Fruit fly (Drosophila melanogaster) whole organism, embryonic: ENCODE data around the gene Acbp6.

Source experiments
- ATbp ChIP-seq: fragments of 200-800 bp; sonication (Bioruptor generic); optimal IDR thresholded peaks from 2 replicates; lab custom pipeline; 2017; ENCODE audit warnings: missing biosample characterization, mild to moderate bottlenecking, missing genetic modification characterization, missing genetic modification reagents
- Blimp-1 ChIP-seq: fragments of 200-800 bp; sonication (Bioruptor generic); optimal IDR thresholded peaks from 3 replicates; lab custom pipeline; 2018; ENCODE audit warnings: missing biosample characterization, missing genetic modification characterization, mild to moderate bottlenecking, moderate library complexity, missing genetic modification reagents
- CG10979 ChIP-seq: fragments of 200-800 bp; sonication (Bioruptor generic); optimal IDR thresholded peaks from 2 replicates; lab custom pipeline; 2018; ENCODE audit warnings: missing biosample characterization, mild to moderate bottlenecking, missing genetic modification characterization, moderate library complexity
- CG11504 ChIP-seq: fragments of 200-800 bp; sonication (Bioruptor generic); optimal IDR thresholded peaks from 3 replicates; lab custom pipeline; 2019; ENCODE audit warnings: missing biosample characterization, mild to moderate bottlenecking, missing genetic modification characterization, moderate library complexity
- CG12219 ChIP-seq: fragments of 200-800 bp; sonication (Bioruptor generic); optimal IDR thresholded peaks from 3 replicates; lab custom pipeline; 2018; ENCODE audit warnings: missing biosample characterization, mild to moderate bottlenecking, missing genetic modification characterization
- CG13775 ChIP-seq: fragments of 200-800 bp; sonication (Bioruptor generic); optimal IDR thresholded peaks from 3 replicates; lab custom pipeline; 2017; ENCODE audit warnings: missing biosample characterization, mild to moderate bottlenecking, missing genetic modification characterization
- CG14050 ChIP-seq: fragments of 200-800 bp; sonication (Bioruptor generic); IDR thresholded peaks from 3 replicates; pipeline ENCODE4 v1.3.6; 2022; ENCODE audit warnings: missing biosample characterization, missing genetic modification characterization
- CG14710 ChIP-seq: fragments of 200-800 bp; sonication (Bioruptor generic); optimal IDR thresholded peaks from 3 replicates; lab custom pipeline; 2019; ENCODE audit warnings: missing biosample characterization, mild to moderate bottlenecking, missing genetic modification characterization, moderate library complexity
- CG16779 ChIP-seq: fragments of 200-800 bp; sonication (Bioruptor generic); IDR thresholded peaks from 2 replicates; pipeline ENCODE4 v1.3.6; 2022; ENCODE audit warnings: missing biosample characterization, missing genetic modification characterization
- CG17361 ChIP-seq: fragments of 200-800 bp; sonication (Bioruptor generic); IDR thresholded peaks from 3 replicates; pipeline ENCODE4 v1.3.6; 2022; ENCODE audit warnings: missing biosample characterization, missing genetic modification characterization
- CG2889 ChIP-seq: fragments of 200-800 bp; sonication (Bioruptor generic); IDR thresholded peaks from 3 replicates; pipeline ENCODE4 v1.3.6; 2022; ENCODE audit warnings: missing biosample characterization, missing genetic modification characterization
- CG3407 ChIP-seq: fragments of 200-800 bp; sonication (Bioruptor generic); optimal IDR thresholded peaks from 2 replicates; lab custom pipeline; 2018; ENCODE audit warnings: missing biosample characterization, mild to moderate bottlenecking, missing genetic modification characterization
- CG3995 ChIP-seq: fragments of 200-800 bp; sonication (Bioruptor generic); optimal IDR thresholded peaks from 3 replicates; lab custom pipeline; 2016; ENCODE audit warnings: missing biosample characterization, missing genetic modification characterization
- CG7271 ChIP-seq: fragments of 200-800 bp; sonication (Bioruptor generic); optimal IDR thresholded peaks from 2 replicates; lab custom pipeline; 2018; ENCODE audit warnings: missing biosample characterization, mild to moderate bottlenecking, missing genetic modification characterization, moderate library complexity
- CG7786 ChIP-seq: fragments of 200-800 bp; sonication (Bioruptor generic); optimal IDR thresholded peaks from 2 replicates; lab custom pipeline; 2016; ENCODE audit warnings: missing biosample characterization, missing genetic modification characterization
- CG7963 ChIP-seq: fragments of 200-800 bp; sonication (Bioruptor generic); IDR thresholded peaks from 3 replicates; pipeline ENCODE4 v1.3.6; 2022; ENCODE audit warnings: missing biosample characterization, missing genetic modification characterization; ENCODE audit not compliant: partially characterized antibody
- CG9876 ChIP-seq: fragments of 200-800 bp; sonication (Bioruptor generic); optimal IDR thresholded peaks from 2 replicates; lab custom pipeline; 2016; ENCODE audit warnings: missing biosample characterization, missing genetic modification characterization
- CHES-1-like ChIP-seq: fragments of 200-800 bp; sonication (Bioruptor generic); optimal IDR thresholded peaks from 2 replicates; lab custom pipeline; 2016; ENCODE audit warnings: missing biosample characterization, missing genetic modification characterization
- D19A ChIP-seq: fragments of 200-800 bp; optimal IDR thresholded peaks from 3 replicates; lab custom pipeline; 2019; ENCODE audit warnings: missing biosample characterization, mild to moderate bottlenecking, missing genetic modification characterization, moderate library complexity
- Dad ChIP-seq: fragments of 200-800 bp; sonication (Bioruptor generic); optimal IDR thresholded peaks from 3 replicates; lab custom pipeline; 2016; ENCODE audit warnings: missing biosample characterization, missing genetic modification characterization
- E2f2 ChIP-seq: fragments of 200-800 bp; sonication (Bioruptor generic); IDR thresholded peaks from 2 replicates; pipeline ENCODE4 v1.3.6; 2022; ENCODE audit warnings: missing biosample characterization, missing genetic modification characterization
- Ets65A ChIP-seq: fragments of 200-800 bp; sonication (Bioruptor generic); peaks from one replicate; lab custom pipeline; 2016; ENCODE audit warnings: missing biosample characterization, missing genetic modification characterization
- HLHmδ ChIP-seq: fragments of 200-800 bp; sonication (Bioruptor generic); optimal IDR thresholded peaks from 2 replicates; lab custom pipeline; 2018; ENCODE audit warnings: missing biosample characterization, mild to moderate bottlenecking, missing genetic modification characterization, moderate library complexity
- HmgZ ChIP-seq: fragments of 200-800 bp; sonication (Bioruptor generic); optimal IDR thresholded peaks from 2 replicates; lab custom pipeline; 2018; ENCODE audit warnings: missing biosample characterization, mild to moderate bottlenecking, missing genetic modification characterization
- Hr51 ChIP-seq, 2 experiments: fragments of 200-800 bp; sonication (Bioruptor generic); optimal IDR thresholded peaks; 2 replicates in 1 of 2; 3 replicates in 1 of 2; lab custom pipeline; 2016 to 2018; ENCODE audit warnings: missing biosample characterization in 2 of 2, missing genetic modification characterization in 2 of 2, mild to moderate bottlenecking in 1 of 2, moderate library complexity in 1 of 2
- NK7.1 ChIP-seq: fragments of 200-800 bp; sonication (Bioruptor generic); optimal IDR thresholded peaks from 3 replicates; lab custom pipeline; 2016; ENCODE audit warnings: missing biosample characterization, missing genetic modification characterization
- Oli ChIP-seq: fragments of 200-800 bp; sonication (Bioruptor generic); optimal IDR thresholded peaks from 2 replicates; lab custom pipeline; 2018; ENCODE audit warnings: missing biosample characterization, mild to moderate bottlenecking, missing genetic modification characterization, moderate library complexity
- Side ChIP-seq: fragments of 200-800 bp; sonication (Bioruptor generic); optimal IDR thresholded peaks from 2 replicates; lab custom pipeline; 2016; ENCODE audit warnings: missing biosample characterization, missing genetic modification characterization
- Sox102F ChIP-seq: fragments of 200-800 bp; sonication (Bioruptor generic); optimal IDR thresholded peaks from 2 replicates; lab custom pipeline; 2018; ENCODE audit warnings: missing biosample characterization, mild to moderate bottlenecking, missing genetic modification characterization, moderate library complexity
- aop ChIP-seq: fragments of 200-800 bp; sonication (Bioruptor generic); IDR thresholded peaks from 2 replicates; pipeline ENCODE4 v1.3.6; 2022; ENCODE audit warnings: missing biosample characterization, missing genetic modification characterization
- bab2 ChIP-seq: fragments of 200-800 bp; sonication (Bioruptor generic); optimal IDR thresholded peaks from 2 replicates; lab custom pipeline; 2016; ENCODE audit warnings: missing biosample characterization, missing genetic modification characterization
- cg ChIP-seq: fragments of 200-800 bp; sonication (Bioruptor generic); optimal IDR thresholded peaks from 3 replicates; lab custom pipeline; 2019; ENCODE audit warnings: missing biosample characterization, mild to moderate bottlenecking, missing genetic modification characterization, moderate library complexity
- dpn ChIP-seq, 2 experiments: fragments of 200-800 bp; sonication (Bioruptor generic); optimal IDR thresholded peaks; 3 replicates each; lab custom pipeline; 2016; ENCODE audit warnings: missing biosample characterization in 2 of 2, missing genetic modification characterization in 2 of 2
- en ChIP-seq: fragments of 200-800 bp; sonication (Bioruptor generic); optimal IDR thresholded peaks from 2 replicates; lab custom pipeline; 2016; ENCODE audit warnings: missing biosample characterization, missing genetic modification characterization
- eyg ChIP-seq: fragments of 200-800 bp; sonication (Bioruptor generic); optimal IDR thresholded peaks from 3 replicates; lab custom pipeline; 2016; ENCODE audit warnings: missing biosample characterization, missing genetic modification characterization
- fu2 ChIP-seq: fragments of 200-800 bp; sonication (Bioruptor generic); optimal IDR thresholded peaks from 2 replicates; lab custom pipeline; 2016; ENCODE audit warnings: missing biosample characterization, missing genetic modification characterization
- grau ChIP-seq: fragments of 200-800 bp; optimal IDR thresholded peaks from 3 replicates; lab custom pipeline; 2019; ENCODE audit warnings: missing biosample characterization, mild to moderate bottlenecking, missing genetic modification characterization, moderate library complexity
- lmd ChIP-seq: fragments of 200-800 bp; sonication (Bioruptor generic); IDR thresholded peaks from 2 replicates; pipeline ENCODE4 v1.3.6; 2022; ENCODE audit warnings: missing biosample characterization, missing genetic modification characterization
- nau ChIP-seq: fragments of 200-800 bp; sonication (Bioruptor generic); optimal IDR thresholded peaks from 3 replicates; lab custom pipeline; 2017; ENCODE audit warnings: missing biosample characterization, mild to moderate bottlenecking, missing genetic modification characterization, missing genetic modification reagents
- pan ChIP-seq, 4 experiments: fragments of >200 bp in 3 of 4; fragments of 200-800 bp in 1 of 4; sonication (Bioruptor generic) in 1 of 4; optimal IDR thresholded peaks in 3 of 4; IDR thresholded peaks in 1 of 4; 2 replicates each; pipeline versions ENCODE4 v1.3.6 to Lab custom; 2017 to 2022; ENCODE audit warnings: missing biosample characterization in 2 of 4, missing genetic modification characterization in 2 of 4, mixed read lengths in 1 of 4
- phol ChIP-seq: fragments of 200-800 bp; sonication (Bioruptor generic); optimal IDR thresholded peaks from 3 replicates; lab custom pipeline; 2018; ENCODE audit warnings: missing biosample characterization, mild to moderate bottlenecking, missing genetic modification characterization, moderate library complexity
- pum ChIP-seq: fragments of 200-800 bp; sonication (Bioruptor generic); optimal IDR thresholded peaks from 2 replicates; lab custom pipeline; 2016; ENCODE audit warnings: missing biosample characterization, missing genetic modification characterization
- salm ChIP-seq: fragments of 200-800 bp; sonication (Bioruptor generic); optimal IDR thresholded peaks from 2 replicates; lab custom pipeline; 2018; ENCODE audit warnings: missing biosample characterization, mild to moderate bottlenecking, missing genetic modification characterization
- sens ChIP-seq: fragments of 200-800 bp; sonication (Bioruptor generic); peaks from one replicate; lab custom pipeline; 2016; ENCODE audit warnings: missing biosample characterization, missing genetic modification characterization
- slbo ChIP-seq: fragments of 200-800 bp; sonication (Bioruptor generic); IDR thresholded peaks from 2 replicates; pipeline ENCODE4 v1.3.6; 2022; ENCODE audit warnings: missing biosample characterization, missing genetic modification characterization
- slp2 ChIP-seq: fragments of 200-800 bp; sonication (Bioruptor generic); optimal IDR thresholded peaks from 2 replicates; lab custom pipeline; 2016; ENCODE audit warnings: missing biosample characterization, missing genetic modification characterization
- tna ChIP-seq: fragments of 200-800 bp; sonication (Bioruptor generic); IDR thresholded peaks from 2 replicates; pipeline ENCODE4 v1.3.6; 2022; ENCODE audit warnings: missing biosample characterization, missing genetic modification characterization; ENCODE audit not compliant: partially characterized antibody

The Acbp6 gene

DNA sequence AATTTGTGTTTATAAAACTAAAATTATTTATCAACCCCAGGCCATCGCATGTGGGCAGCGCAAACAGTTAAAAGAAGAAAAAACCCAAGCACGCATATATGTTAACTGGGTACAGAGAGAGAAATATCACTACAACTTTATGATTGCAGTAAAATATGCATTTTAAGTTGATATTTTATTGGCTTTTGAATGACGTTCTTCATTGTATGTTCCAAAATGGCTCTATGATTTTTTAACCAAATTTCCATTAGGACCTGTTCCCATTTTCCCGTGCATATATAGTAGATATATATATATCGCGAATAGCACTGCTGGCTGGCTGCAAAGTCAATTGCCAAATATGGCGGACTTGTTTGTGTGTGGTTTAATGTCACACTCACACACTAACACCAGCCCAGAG is 32.2 kb upstream of the Acbp6 start (continued):
- TF ChIP-seq CG13775 (GFP tag; lab: Kevin White, UChicago) (no peak), HmgZ (tag; lab: Kevin White, UChicago) (no peak), CG16779 (GFP tag; lab: Robert Waterston, UW) (no peak), CG7271 (tag; lab: Kevin White, UChicago) (no peak), nau (GFP tag; lab: Kevin White, UChicago) (no peak), slbo (GFP tag; lab: Robert Waterston, UW) (0 out of 2 replicates have a peak, but pooled peaks have one; percentile 11), CG7963 (GFP tag; lab: Robert Waterston, UW) (no peak), aop (GFP tag; lab: Robert Waterston, UW) (no peak), en (GFP tag; lab: Kevin White, UChicago) (no peak), dpn (GFP tag; optimal IDR thresholded peaks at IDR 0.05; lab: Kevin White, UChicago) (no peak), slp2 (no peak), E2f2 (no peak), NK7.1 (GFP tag; lab: Kevin White, UChicago) (no peak), Blimp-1 (GFP tag; lab: Kevin White, UChicago) (no peak), CG12219 (GFP tag; lab: Kevin White, UChicago) (no peak), cg (GFP tag; lab: Kevin White, UChicago) (no peak), CHES-1-like (GFP tag; lab: Kevin White, UChicago) (no peak), CG9876 (no peak), CG3995 (GFP tag; lab: Kevin White, UChicago) (no peak)

DNA sequence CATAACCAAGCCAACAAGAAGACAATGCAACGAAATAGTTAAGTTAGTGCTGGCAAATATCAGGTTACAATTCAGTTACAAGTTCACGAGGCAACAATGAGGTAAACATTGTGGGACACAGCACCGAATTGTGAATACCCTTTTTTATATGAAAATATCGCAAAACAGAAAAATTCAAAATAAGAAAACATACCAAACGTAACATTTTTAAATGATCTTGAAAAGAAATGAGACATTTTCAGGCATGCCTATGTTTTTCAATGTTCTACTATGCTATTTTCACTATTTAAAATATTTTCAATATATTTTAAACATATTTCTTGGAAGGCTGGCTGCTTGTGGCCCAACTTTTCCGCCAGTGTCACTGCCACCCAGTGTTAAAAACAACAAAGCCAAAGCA is 24.8 kb upstream of the Acbp6 start:
- TF ChIP-seq pum, result no peak
- TF ChIP-seq CG14050, result no peak
- TF ChIP-seq CG11504 (tag; lab: Kevin White, UChicago), result peak; percentile 11
- no peak for TF ChIP-seq lmd (GFP tag; lab: Robert Waterston, UW)
- peak; percentile 57 for TF ChIP-seq D19A (tag; lab: Kevin White, UChicago)

- TF ChIP-seq Ets65A (GFP tag; lab: Kevin White, UChicago) (peak; percentile 93), Side (GFP tag; lab: Kevin White, UChicago) (no peak), bab2 (GFP tag; lab: Kevin White, UChicago) (no peak), fu2 (GFP tag; lab: Kevin White, UChicago) (no peak), CG2889 (GFP tag; lab: Robert Waterston, UW) (0 out of 3 replicates have a peak, but pooled peaks have one; percentile 21), salm (tag; lab: Kevin White, UChicago) (no peak)
Measured at dm6 chr3L:7104485-7104884, 24.2 kb upstream of the Acbp6 start.

DNA sequence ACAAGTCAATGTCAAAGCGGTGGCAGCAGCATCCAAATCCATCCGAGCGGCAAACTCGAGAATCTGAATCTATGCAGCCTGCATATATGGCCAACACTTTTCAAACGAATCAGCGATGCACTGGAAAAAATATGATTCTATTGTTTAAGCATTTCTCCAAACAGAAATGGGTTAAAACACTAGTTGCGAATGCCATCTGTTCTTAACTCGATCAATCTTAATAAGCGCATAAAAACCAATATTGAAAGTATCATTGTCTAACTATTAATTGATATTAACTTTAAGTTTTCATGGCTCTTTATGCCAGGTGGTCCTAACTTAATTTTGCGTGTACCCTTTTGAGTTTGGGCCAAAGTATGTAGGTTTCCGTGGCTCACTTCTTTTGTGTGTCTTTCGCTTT is 23.0 kb upstream of the Acbp6 start:
- TF ChIP-seq Dad (GFP tag; lab: Kevin White, UChicago) (no peak), Oli (tag; lab: Kevin White, UChicago) (peak; percentile 38), eyg (no peak), grau (tag; lab: Kevin White, UChicago) (peak; percentile 17), tna (no peak), Sox102F (GFP tag; lab: Kevin White, UChicago) (peak; percentile 49), Hr51 (GFP tag; optimal IDR thresholded peaks at IDR 0.05; lab: Kevin White, UChicago) (peak in 1 of 2 experiments; percentile 47), CHES-1-like (GFP tag; lab: Kevin White, UChicago) (no peak), phol (tag; lab: Kevin White, UChicago) (peak; percentile 26), pan (optimal IDR thresholded peaks at IDR 0.05; lab: Kevin White, UChicago) (no peak), pan (GFP tag; optimal IDR thresholded peaks at IDR 0.05 in 1 of 2, IDR thresholded peaks at IDR 0.05 in 1 of 2) (peak in 1 of 2 experiments; percentile 50), CG7786 (GFP tag; lab: Kevin White, UChicago) (no peak), ATbp (GFP tag; lab: Kevin White, UChicago) (peak; percentile 38), CG14710 (tag; lab: Kevin White, UChicago) (peak; percentile 3), HLHmδ (GFP tag; lab: Kevin White, UChicago) (no peak), CG17361 (0 out of 3 replicates have a peak, but pooled peaks have one; percentile 32), sens (GFP tag; lab: Kevin White, UChicago) (peak; percentile 64), CG10979 (tag; lab: Kevin White, UChicago) (peak; percentile 35), CG3407 (GFP tag; lab: Kevin White, UChicago) (peak; percentile 3)
